Worm (Caenorhabditis elegans): Measurements from ENCODE around the gene ZK1320.11.

ZK1320.11 gene

ce11 chrII:9621121-9621520, 46.3 kb upstream of the ZK1320.11 start (continued):
- TF ChIP-seq unc-62 (GFP tag; optimal IDR thresholded peaks at IDR 0.05) (no peak), nhr-47 (tag; optimal IDR thresholded peaks at IDR 0.05) (no peak), ceh-63 (GFP tag; optimal IDR thresholded peaks at IDR 0.05) (no peak), mab-9 (GFP tag; IDR thresholded peaks at IDR 0.05) (no peak), fkh-4 (tag; optimal IDR thresholded peaks at IDR 0.05; ENCODE audit: borderline replicate concordance) (no peak), ceh-88 (GFP tag; IDR thresholded peaks at IDR 0.05) (no peak), elt-3 (tag; optimal IDR thresholded peaks at IDR 0.05) (no peak), unc-130 (tag; optimal IDR thresholded peaks at IDR 0.05) (no peak), ceh-82 (tag; optimal IDR thresholded peaks at IDR 0.05) (no peak), fos-1 (tag; optimal IDR thresholded peaks at IDR 0.05) (no peak), nhr-19 (GFP tag; conservative IDR thresholded peaks at IDR 0.05) (peak; percentile 15), ama-1 (optimal IDR thresholded peaks at IDR 0.05) (no peak), nhr-12 (tag; optimal IDR thresholded peaks at IDR 0.05) (no peak), nhr-11 (tag; optimal IDR thresholded peaks at IDR 0.05) (no peak), hlh-4 (tag; optimal IDR thresholded peaks at IDR 0.05) (no peak), dsc-1 (tag; optimal IDR thresholded peaks at IDR 0.05) (peak; percentile 27), lir-3 (tag; optimal IDR thresholded peaks at IDR 0.05; ENCODE audit: poor library complexity) (no peak), efl-3 (GFP tag; optimal IDR thresholded peaks at IDR 0.05) (no peak), egl-27 (tag; optimal IDR thresholded peaks at IDR 0.05) (no peak), hlh-17 (GFP tag; optimal IDR thresholded peaks at IDR 0.05; ENCODE audit: borderline replicate concordance) (no peak), ets-5 (GFP tag; IDR thresholded peaks at IDR 0.05) (no peak), pqm-1 (tag; optimal IDR thresholded peaks at IDR 0.05) (no peak), zag-1 (tag; optimal IDR thresholded peaks at IDR 0.05) (no peak), nhr-20 (tag; optimal IDR thresholded peaks at IDR 0.05) (no peak), C16A3.4 (tag; optimal IDR thresholded peaks at IDR 0.05) (peak; percentile 2), isw-1 (GFP tag; IDR thresholded peaks at IDR 0.05) (no peak), nhr-71 (tag; optimal IDR thresholded peaks at IDR 0.05) (peak; percentile 52), pax-3 (tag; optimal IDR thresholded peaks at IDR 0.05) (no peak), fkh-10 (GFP tag; optimal IDR thresholded peaks at IDR 0.05) (no peak), nhr-28 (tag; optimal IDR thresholded peaks at IDR 0.05) (no peak), unc-86 (tag; optimal IDR thresholded peaks at IDR 0.05) (no peak), nhr-237 (tag; optimal IDR thresholded peaks at IDR 0.05) (no peak), aly-2 (tag; optimal IDR thresholded peaks at IDR 0.05) (no peak), lin-13 (GFP tag; optimal IDR thresholded peaks at IDR 0.05) (no peak), lin-35 (GFP tag; optimal IDR thresholded peaks at IDR 0.05) (peak in 1 of 2 experiments; percentile 0), fkh-8 (tag; optimal IDR thresholded peaks at IDR 0.05) (no peak), ces-1 (GFP tag; optimal IDR thresholded peaks at IDR 0.05) (no peak), Y116A8C.19 (tag; optimal IDR thresholded peaks at IDR 0.05; ENCODE audit: borderline replicate concordance) (no peak), nhr-85 (tag) (no peak), elt-2 (tag; optimal IDR thresholded peaks at IDR 0.05) (no peak), efl-1 (optimal IDR thresholded peaks at IDR 0.05) (peak; percentile 2 to 12), efl-1 (GFP tag; optimal IDR thresholded peaks at IDR 0.05 in 1 of 2) (peak; percentile 17 to 92), dpl-1 (GFP tag; optimal IDR thresholded peaks at IDR 0.05) (no peak), swsn-7 (tag; optimal IDR thresholded peaks at IDR 0.05) (peak; percentile 10), hpl-2 (GFP tag; optimal IDR thresholded peaks at IDR 0.05) (no peak), mef-2 (tag; optimal IDR thresholded peaks at IDR 0.05) (no peak), skn-1 (tag; optimal IDR thresholded peaks at IDR 0.05) (no peak), lsy-2 (tag; optimal IDR thresholded peaks at IDR 0.05) (peak; percentile 19 to 55), sptf-1 (tag; optimal IDR thresholded peaks at IDR 0.05) (no peak), ztf-11 (tag; optimal IDR thresholded peaks at IDR 0.05) (no peak), blmp-1 (tag; optimal IDR thresholded peaks at IDR 0.05) (no peak), ztf-4 (tag; optimal IDR thresholded peaks at IDR 0.05) (no peak), aha-1 (tag; optimal IDR thresholded peaks at IDR 0.05) (no peak), xbp-1 (tag; optimal IDR thresholded peaks at IDR 0.05) (no peak), C34B4.2 (tag; optimal IDR thresholded peaks at IDR 0.05) (no peak)

All from whole organism, L1 larva.